Fruit fly (Drosophila melanogaster) whole organism, embryonic: ENCODE measurements around the gene sno.

Experiments
- CG3838 ChIP-seq: fragments of 200-800 bp; sonication (Bioruptor generic); optimal IDR thresholded peaks from 3 replicates; lab custom pipeline; 2016; ENCODE audit warnings: missing biosample characterization, missing genetic modification characterization
- CG9932 ChIP-seq: fragments of 200-800 bp; sonication (Bioruptor generic); IDR thresholded peaks from 2 replicates; pipeline ENCODE4 v1.3.6; 2022; ENCODE audit warnings: missing biosample characterization, missing genetic modification characterization
- Fer3 ChIP-seq: fragments of 200-800 bp; sonication (Bioruptor generic); optimal IDR thresholded peaks from 2 replicates; lab custom pipeline; 2018; ENCODE audit warnings: missing biosample characterization, mild to moderate bottlenecking, missing genetic modification characterization, moderate library complexity
- Hmx ChIP-seq: fragments of 200-800 bp; sonication (Bioruptor generic); optimal IDR thresholded peaks from 2 replicates; lab custom pipeline; 2016; ENCODE audit warnings: missing biosample characterization, missing genetic modification characterization
- bab2 ChIP-seq: fragments of 200-800 bp; sonication (Bioruptor generic); optimal IDR thresholded peaks from 2 replicates; lab custom pipeline; 2016; ENCODE audit warnings: missing biosample characterization, missing genetic modification characterization
- luna ChIP-seq: fragments of 200-800 bp; sonication (Bioruptor generic); optimal IDR thresholded peaks from 2 replicates; lab custom pipeline; 2016; ENCODE audit warnings: missing biosample characterization, missing genetic modification characterization
- p53 ChIP-seq: fragments of 200-800 bp; sonication (Bioruptor generic); optimal IDR thresholded peaks from 2 replicates; lab custom pipeline; 2016; ENCODE audit warnings: missing biosample characterization, missing genetic modification characterization
- ro ChIP-seq: fragments of 200-800 bp; sonication (Bioruptor generic); IDR thresholded peaks from 2 replicates; pipeline ENCODE4 v1.3.6; 2022; ENCODE audit warnings: missing biosample characterization, missing genetic modification characterization
- sim ChIP-seq: fragments of 200-800 bp; sonication (Bioruptor generic); IDR thresholded peaks from 2 replicates; pipeline ENCODE4 v1.3.6; 2022; ENCODE audit warnings: missing biosample characterization, missing genetic modification characterization

DNA sequence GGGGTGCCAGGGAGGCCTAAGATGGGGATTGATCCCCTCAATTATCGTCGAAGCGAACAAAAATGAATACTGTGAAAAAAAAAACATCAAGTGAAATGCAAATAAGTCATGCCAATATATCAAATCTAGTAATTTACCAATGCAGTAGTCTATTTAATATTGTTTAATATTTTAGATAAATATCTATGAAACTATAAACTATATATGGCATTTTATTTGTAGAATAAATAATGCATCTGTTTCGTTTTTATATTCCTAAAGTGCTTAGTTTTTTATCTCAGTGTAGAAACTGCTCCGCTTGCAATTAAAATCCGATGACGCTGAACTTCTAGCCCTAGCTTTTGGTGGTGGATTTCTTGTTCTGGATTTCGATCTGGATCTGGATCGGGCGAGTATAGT lies 16.7 kb upstream of the sno start:
- TF ChIP-seq bab2 (GFP tag; lab: Kevin White, UChicago): no peak
- no peak for TF ChIP-seq luna (GFP tag; lab: Kevin White, UChicago)
- no peak for TF ChIP-seq Hmx
- TF ChIP-seq sim (GFP tag; lab: Robert Waterston, UW): no peak
- no peak for TF ChIP-seq CG9932
- TF ChIP-seq p53 (GFP tag; lab: Kevin White, UChicago): no peak
- TF ChIP-seq Fer3 (tag; lab: Kevin White, UChicago): no peak
- no peak for TF ChIP-seq CG3838
- TF ChIP-seq ro (GFP tag; lab: Robert Waterston, UW): no peak
